Worm (Caenorhabditis elegans) whole organism, L4/young adult: ENCODE measurements around the gene vig-1.

ENCODE experiments used
- W03F9.2 ChIP-seq: fragments of 150-350 bp; optimal IDR thresholded peaks from 2 replicates; lab custom pipeline; 2014; ENCODE audit warnings: missing biosample characterization, missing genetic modification characterization
- dao-5 ChIP-seq: sonication (generic microtip); optimal IDR thresholded peaks from 2 replicates; lab custom pipeline; 2016; ENCODE audit warnings: missing genotype, missing genetic modification characterization, moderate library complexity, missing compliant biosample characterization
- him-1 ChIP-seq: sonication (generic microtip); optimal IDR thresholded peaks from 2 replicates; lab custom pipeline; 2016; ENCODE audit warnings: missing genotype, missing genetic modification reagents, missing genetic modification characterization, missing compliant biosample characterization

vig-1 gene

DNA sequence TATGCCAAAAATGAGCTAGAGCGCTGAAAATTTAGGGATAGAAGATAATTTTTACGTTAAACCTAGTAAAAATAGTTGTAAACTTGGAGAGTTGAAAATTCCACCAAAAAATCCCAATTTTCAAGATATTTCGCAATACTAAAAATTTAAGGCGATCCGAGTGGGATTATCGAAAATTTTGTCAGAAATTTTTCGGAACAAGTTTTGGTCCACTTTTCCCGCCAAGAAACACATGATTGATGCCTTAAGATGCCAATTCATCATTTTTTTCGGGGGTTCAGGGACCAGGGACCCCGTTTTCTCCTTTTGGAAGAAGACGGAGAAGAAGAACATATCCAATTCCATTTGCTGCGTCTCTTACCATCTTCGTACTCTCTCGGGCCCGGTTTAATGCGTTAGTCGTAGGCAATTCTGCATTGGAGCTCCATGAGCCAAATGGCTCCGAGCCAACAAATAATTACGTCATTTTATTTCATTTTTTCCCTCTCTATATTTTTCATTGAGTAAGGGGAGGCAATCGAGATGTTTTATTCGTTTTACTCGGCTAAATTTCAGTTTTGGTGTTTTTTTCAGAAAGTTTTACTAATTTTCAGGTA is 23.8 kb downstream of the vig-1 start:
- peak; percentile 35 for TF ChIP-seq him-1 (tag; lab: Kevin White, UChicago)
- no peak for TF ChIP-seq dao-5 (tag; lab: Kevin White, UChicago)

ce11 chrII:1355480-1355879 is 34.6 kb downstream of the vig-1 start, which contains the start of gene C13A10.1:
Gene C13A10.1 (minus strand): TSS chrII:1355649.
- TF ChIP-seq him-1 (tag; lab: Kevin White, UChicago) (no peak), W03F9.2 (tag; lab: Kevin White, UChicago) (no peak), dao-5 (tag; lab: Kevin White, UChicago) (no peak)

- no peak for TF ChIP-seq dao-5 (tag; lab: Kevin White, UChicago)
- no peak for TF ChIP-seq him-1 (tag; lab: Kevin White, UChicago)
- TF ChIP-seq W03F9.2 (tag; lab: Kevin White, UChicago), result no peak
These were observed 36.4 kb downstream of the vig-1 start for ce11 chrII:1357262-1357661.

DNA sequence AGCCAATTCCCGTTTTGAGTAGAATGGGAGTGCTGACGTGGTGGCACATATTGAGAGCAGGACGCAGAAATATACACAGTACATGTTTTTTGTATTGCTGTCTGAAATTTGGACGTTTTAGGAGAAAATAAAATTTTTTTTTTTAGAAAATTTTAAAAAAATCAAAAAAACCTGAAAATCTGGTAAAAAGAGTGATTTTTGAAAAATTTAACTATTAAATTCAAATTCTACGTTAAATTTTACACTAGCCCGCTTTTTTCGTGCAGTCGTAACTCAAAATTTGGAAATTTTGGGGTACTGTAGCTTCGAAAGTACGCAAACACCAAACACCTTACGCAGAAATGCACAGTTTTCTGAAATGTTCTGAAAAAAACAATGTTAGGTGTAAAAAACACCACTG is 37.1 kb downstream of the vig-1 start, which contains the start of gene C13A10.2:
Gene C13A10.2, minus strand, starts transcription at position 101 of the 400 bp plus-strand sequence.
- TF ChIP-seq dao-5 (tag; lab: Kevin White, UChicago) (no peak), W03F9.2 (tag; lab: Kevin White, UChicago) (no peak), him-1 (tag; lab: Kevin White, UChicago) (no peak)

DNA sequence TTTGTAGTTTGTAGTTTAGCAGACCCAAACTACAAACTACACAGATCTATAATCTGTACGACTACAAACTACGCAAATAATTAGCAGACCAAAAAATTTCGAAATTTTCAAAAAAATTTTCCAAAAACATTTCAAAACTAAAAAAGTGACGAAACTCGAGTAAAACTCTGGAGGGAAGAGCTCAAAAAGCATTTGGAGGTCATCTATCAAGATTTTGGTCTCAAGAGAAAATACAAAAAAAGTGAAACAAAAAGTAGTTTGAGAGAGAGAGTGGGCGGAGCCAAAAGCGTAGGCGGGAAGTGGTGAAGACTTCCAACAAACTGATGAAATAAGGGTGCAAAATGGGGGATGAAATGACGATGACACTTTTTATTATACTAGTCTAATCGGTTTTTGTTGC is 39.4 kb downstream of the vig-1 start:
- TF ChIP-seq W03F9.2 (tag; lab: Kevin White, UChicago) (no peak), him-1 (tag; lab: Kevin White, UChicago) (no peak), dao-5 (tag; lab: Kevin White, UChicago) (no peak)

DNA sequence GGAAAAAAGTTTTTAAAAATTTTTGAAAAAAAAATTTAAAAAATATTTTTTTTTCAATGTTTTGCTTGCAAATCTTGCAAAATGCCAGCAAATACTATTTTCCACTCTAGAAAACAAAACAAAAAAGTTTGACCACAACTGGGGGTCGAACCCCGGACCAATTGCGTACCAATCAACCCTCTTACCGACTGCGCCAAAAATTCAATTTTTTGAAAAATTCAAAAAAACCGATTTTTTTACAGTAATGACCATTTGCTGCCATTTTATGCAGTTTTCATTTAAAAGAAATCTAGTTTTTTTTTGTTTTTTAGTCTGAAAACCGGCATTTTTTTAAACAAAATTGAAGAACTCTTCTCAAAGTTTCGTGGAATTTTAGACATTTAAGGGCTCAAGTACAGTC is 41.6 kb downstream of the vig-1 start:
- TF ChIP-seq him-1 (tag; lab: Kevin White, UChicago) (no peak), dao-5 (tag; lab: Kevin White, UChicago) (no peak), W03F9.2 (tag; lab: Kevin White, UChicago) (no peak)

DNA sequence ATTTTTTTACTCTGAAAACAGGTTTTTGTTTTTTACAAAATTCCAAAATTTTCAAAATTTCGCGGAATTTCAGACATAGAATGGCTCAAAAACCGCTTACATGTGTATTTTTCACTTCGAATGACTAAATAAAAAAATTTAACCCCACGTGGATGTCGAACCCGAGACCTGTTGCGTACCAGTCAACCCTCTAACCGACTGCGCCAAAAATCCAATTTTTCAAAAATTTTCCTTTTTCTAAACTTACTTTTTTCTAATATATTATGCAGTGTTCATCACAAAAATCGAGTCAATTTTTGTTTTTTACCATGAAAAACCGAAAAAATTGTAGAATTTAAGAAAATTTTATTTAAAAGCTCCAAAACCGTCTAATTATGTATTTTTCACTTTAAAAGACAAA is 45.1 kb downstream of the vig-1 start:
- TF ChIP-seq W03F9.2 (tag; lab: Kevin White, UChicago) (no peak), him-1 (tag; lab: Kevin White, UChicago) (no peak), dao-5 (tag; lab: Kevin White, UChicago) (no peak)

ce11 chrII:1368756-1369155 is 47.9 kb downstream of the vig-1 start:
- TF ChIP-seq W03F9.2 (tag; lab: Kevin White, UChicago) (no peak), him-1 (tag; lab: Kevin White, UChicago) (no peak), dao-5 (tag; lab: Kevin White, UChicago) (no peak)

ce11 chrII:1369322-1369721 is 48.5 kb downstream of the vig-1 start:
- TF ChIP-seq him-1 (tag; lab: Kevin White, UChicago), result no peak
- no peak for TF ChIP-seq W03F9.2 (tag; lab: Kevin White, UChicago)
- TF ChIP-seq dao-5 (tag; lab: Kevin White, UChicago), result no peak

DNA sequence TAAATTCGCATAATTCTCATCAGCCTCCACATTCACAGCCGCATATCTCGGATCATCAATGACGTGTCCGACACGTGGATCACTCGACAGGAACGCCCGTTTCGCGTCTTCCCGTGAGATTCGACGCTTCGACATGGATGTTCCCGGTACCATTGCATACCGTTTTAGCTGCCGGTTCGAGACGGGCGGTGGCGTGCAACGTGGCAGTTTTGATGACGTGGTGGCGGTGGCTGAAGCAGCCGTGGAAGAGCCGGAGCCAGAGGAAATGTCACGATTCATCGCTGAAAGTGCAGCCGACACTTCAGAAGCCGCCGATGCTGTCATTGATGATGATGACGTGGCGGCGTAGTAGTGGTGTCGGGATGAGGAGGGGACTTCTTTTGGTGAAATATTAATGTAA is 50.7 kb downstream of the vig-1 start:
- TF ChIP-seq him-1 (tag; lab: Kevin White, UChicago), result no peak
- no peak for TF ChIP-seq dao-5 (tag; lab: Kevin White, UChicago)

ce11 chrII:1372138-1372537 is 51.3 kb downstream of the vig-1 start:
- TF ChIP-seq W03F9.2 (tag; lab: Kevin White, UChicago), result no peak
- no peak for TF ChIP-seq him-1 (tag; lab: Kevin White, UChicago)
- TF ChIP-seq dao-5 (tag; lab: Kevin White, UChicago), result no peak
